Fruit fly (Drosophila melanogaster): ENCODE results near the gene Rsph9.

Gene Rsph9

DNA sequence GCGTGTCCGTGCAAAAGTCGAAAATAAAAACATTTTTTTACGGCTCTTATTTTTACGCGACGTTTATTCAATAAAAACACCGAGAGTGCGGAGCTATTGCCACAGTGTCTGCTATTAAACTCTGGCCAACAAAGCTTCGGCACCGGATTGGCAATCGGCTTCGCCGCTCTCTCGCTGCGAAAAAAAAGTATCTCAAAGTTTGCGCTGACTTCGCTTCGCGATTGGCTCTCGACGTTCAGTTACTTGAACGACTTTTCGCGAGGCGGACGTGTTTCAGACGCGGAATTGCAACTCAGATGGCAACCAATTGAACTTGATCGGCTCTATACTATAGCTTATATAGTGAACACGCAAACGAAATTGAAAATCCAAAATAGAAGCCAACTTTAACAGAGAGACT is 23.3 kb downstream of the Rsph9 start (continued):
- TF ChIP-seq CG2678 (tag; optimal IDR thresholded peaks at IDR 0.05) (no peak), sug (tag; optimal IDR thresholded peaks at IDR 0.05) (peak; percentile 52), CG16813 (GFP tag; IDR thresholded peaks at IDR 0.05; ENCODE audit: partially characterized antibody) (0 out of 3 replicates have a peak, but pooled peaks have one; percentile 9), ash1 (GFP tag; optimal IDR thresholded peaks at IDR 0.05) (no peak), ase (GFP tag; IDR thresholded peaks at IDR 0.05) (no peak), Adf1 (GFP tag; IDR thresholded peaks at IDR 0.05) (peak; percentile 55; the same call in 1 of the 2 replicates), ranshi (GFP tag; IDR thresholded peaks at IDR 0.05) (no peak), GATAe (GFP tag; conservative IDR thresholded peaks at IDR 0.05) (no peak), CG10147 (GFP tag; optimal IDR thresholded peaks at IDR 0.05) (no peak), corto (GFP tag; optimal IDR thresholded peaks at IDR 0.05) (peak; percentile 29), run (tag; optimal IDR thresholded peaks at IDR 0.05) (no peak), CG7987 (GFP tag; optimal IDR thresholded peaks at IDR 0.05) (no peak), rib (GFP tag; IDR thresholded peaks at IDR 0.05) (peak; percentile 63), CG12299 (tag; optimal IDR thresholded peaks at IDR 0.05) (no peak), fru (optimal IDR thresholded peaks at IDR 0.05) (no peak), Trl (optimal IDR thresholded peaks at IDR 0.05) (peak in 1 of 2 experiments; percentile 51), Trl (GFP tag; optimal IDR thresholded peaks at IDR 0.05) (no peak), grn (GFP tag; optimal IDR thresholded peaks at IDR 0.05) (no peak), Hmr (GFP tag; optimal IDR thresholded peaks at IDR 0.05) (peak; percentile 11), dysf (GFP tag; IDR thresholded peaks at IDR 0.05) (no peak), pros (GFP tag; optimal IDR thresholded peaks at IDR 0.05) (no peak), z (GFP tag; IDR thresholded peaks at IDR 0.05) (0 out of 3 replicates have a peak, but pooled peaks have one; percentile 31), CG5953 (GFP tag; IDR thresholded peaks at IDR 0.05) (no peak), CG10959 (GFP tag; IDR thresholded peaks at IDR 0.05) (no peak), CG11560 (tag; IDR thresholded peaks at IDR 0.05) (no peak), CG3065 (GFP tag; optimal IDR thresholded peaks at IDR 0.05) (no peak), Asciz (GFP tag; optimal IDR thresholded peaks at IDR 0.05) (no peak), CG10543 (GFP tag; optimal IDR thresholded peaks at IDR 0.05) (peak; percentile 42), Hr51 (GFP tag; optimal IDR thresholded peaks at IDR 0.05) (no peak), Myb (GFP tag; optimal IDR thresholded peaks at IDR 0.05) (no peak), HLH4C (GFP tag; IDR thresholded peaks at IDR 0.05; ENCODE audit: partially characterized antibody) (no peak), pita (GFP tag; optimal IDR thresholded peaks at IDR 0.05) (no peak), CG4820 (GFP tag; optimal IDR thresholded peaks at IDR 0.05) (no peak), Pdp1 (GFP tag; optimal IDR thresholded peaks at IDR 0.05) (peak in 1 of 2 experiments; percentile 74), Gug (GFP tag; IDR thresholded peaks at IDR 0.05) (no peak), Dbx (GFP tag; IDR thresholded peaks at IDR 0.05) (peak; percentile 45; the same call in 2 of the 3 replicates), ac (GFP tag; optimal IDR thresholded peaks at IDR 0.05) (no peak), NFAT (GFP tag; IDR thresholded peaks at IDR 0.05) (no peak), fu2 (GFP tag; optimal IDR thresholded peaks at IDR 0.05) (no peak), CG17568 (GFP tag; optimal IDR thresholded peaks at IDR 0.05) (no peak), CG9727 (GFP tag; optimal IDR thresholded peaks at IDR 0.05) (no peak), CG15073 (GFP tag; optimal IDR thresholded peaks at IDR 0.05) (no peak), CG10274 (GFP tag; optimal IDR thresholded peaks at IDR 0.05) (no peak), CG13287 (GFP tag; IDR thresholded peaks at IDR 0.05; ENCODE audit: partially characterized antibody) (peak; percentile 37; the same call in 1 of the 2 replicates), CG32532 (GFP tag; IDR thresholded peaks at IDR 0.05) (no peak; the same call in 1 of the 2 replicates), toy (GFP tag; IDR thresholded peaks at IDR 0.05) (no peak), CG18011 (GFP tag; optimal IDR thresholded peaks at IDR 0.05) (no peak), CG8388 (GFP tag; optimal IDR thresholded peaks at IDR 0.05) (peak; percentile 9), bigmax (GFP tag; optimal IDR thresholded peaks at IDR 0.05) (no peak), knrl (GFP tag; IDR thresholded peaks at IDR 0.05; ENCODE audit: partially characterized antibody) (no peak), CG31388 (GFP tag; optimal IDR thresholded peaks at IDR 0.05) (no peak)
